Fruit fly (Drosophila melanogaster) whole organism, larva: Measurements from ENCODE around the gene CG2021.

ENCODE experiments used
- noc ChIP-seq: fragments of 200-800 bp; sonication (Bioruptor generic); optimal IDR thresholded peaks from 3 replicates; lab custom pipeline; 2019; ENCODE audit warnings: missing biosample characterization, mild to moderate bottlenecking, missing genetic modification characterization, moderate library complexity

The CG2021 gene

dm6 chr3L:1772593-1772992 is 4.6 kb downstream of the CG2021 start:
- no peak for TF ChIP-seq noc

- no peak for TF ChIP-seq noc
Measured at dm6 chr3L:1771658-1772057, 5.6 kb downstream of the CG2021 start, which contains the start of gene Dhc62B. Gene Dhc62B, minus strand, starts transcription at chr3L:1771758.

- TF ChIP-seq noc, result no peak
Measured at dm6 chr3L:1756143-1756542, 21.1 kb downstream of the CG2021 start, which contains the start of gene CG8001. Gene CG8001, plus strand, starts transcription at chr3L:1756159.

- TF ChIP-seq noc, result no peak
Measured at dm6 chr3L:1755458-1755984, 21.7 kb downstream of the CG2021 start, which contains the start of gene Cht2. Gene Cht2, minus strand, starts transcription at chr3L:1755934.

- no peak for TF ChIP-seq noc
Measured at dm6 chr3L:1754935-1755334, 22.3 kb downstream of the CG2021 start.

- TF ChIP-seq noc, result no peak
Measured at dm6 chr3L:1754262-1754661, 22.9 kb downstream of the CG2021 start.

- TF ChIP-seq noc, result no peak
Measured at dm6 chr3L:1748218-1748617, 29.0 kb downstream of the CG2021 start.

- TF ChIP-seq noc, result peak; percentile 95
Measured at dm6 chr3L:1746338-1747199, 30.6 kb downstream of the CG2021 start, which contains the start of gene CG13921. Gene CG13921, plus strand, starts transcription at chr3L:1746907.

DNA sequence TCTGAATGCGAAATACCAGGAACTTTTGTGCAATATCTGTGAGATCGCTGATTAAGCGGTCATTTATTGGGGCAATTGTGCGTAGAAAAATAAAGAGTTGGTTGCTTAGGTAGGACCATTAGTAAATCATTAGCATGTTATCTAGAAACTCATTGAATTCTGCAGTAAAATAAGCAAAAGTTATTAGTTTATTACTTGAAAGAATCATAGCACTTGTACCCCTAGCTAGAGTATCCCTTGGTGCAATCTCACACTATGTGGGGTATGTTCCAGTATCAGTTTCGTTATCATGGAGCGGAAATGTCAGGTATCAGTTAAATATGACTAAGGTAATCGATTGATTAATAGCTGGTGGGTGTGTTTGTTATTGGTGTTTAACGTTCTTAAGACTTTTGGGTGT is 31.8 kb downstream of the CG2021 start:
- peak; percentile 74 for TF ChIP-seq noc

DNA sequence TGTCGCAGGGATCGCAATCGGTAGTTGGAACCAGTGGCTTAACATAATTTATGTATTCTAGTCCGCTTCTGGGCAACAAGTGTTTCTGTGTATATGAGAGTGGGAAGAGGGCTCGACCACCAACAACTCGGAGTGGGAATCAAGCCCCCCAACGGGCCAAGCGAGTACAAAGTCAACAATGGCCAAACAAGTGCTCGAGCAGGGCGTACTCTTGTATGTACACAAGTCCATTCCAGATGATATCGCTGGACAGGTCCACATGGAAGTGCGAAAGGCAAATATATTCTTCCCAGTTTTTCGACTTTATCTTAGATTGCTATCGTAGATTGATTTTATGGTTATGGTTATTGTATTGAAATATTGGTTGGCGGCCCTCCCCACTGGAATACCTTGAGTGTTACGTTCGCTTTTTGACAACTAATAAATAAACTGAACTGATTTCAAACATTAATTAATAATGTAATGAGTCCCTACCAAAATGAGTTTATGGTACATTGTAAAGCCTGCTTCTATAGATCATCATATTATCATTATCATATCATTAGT is 34.6 kb downstream of the CG2021 start:
- TF ChIP-seq noc, result no peak

- peak; percentile 73 for TF ChIP-seq noc
Measured at dm6 chr3L:1741655-1742551, 35.3 kb downstream of the CG2021 start.

DNA sequence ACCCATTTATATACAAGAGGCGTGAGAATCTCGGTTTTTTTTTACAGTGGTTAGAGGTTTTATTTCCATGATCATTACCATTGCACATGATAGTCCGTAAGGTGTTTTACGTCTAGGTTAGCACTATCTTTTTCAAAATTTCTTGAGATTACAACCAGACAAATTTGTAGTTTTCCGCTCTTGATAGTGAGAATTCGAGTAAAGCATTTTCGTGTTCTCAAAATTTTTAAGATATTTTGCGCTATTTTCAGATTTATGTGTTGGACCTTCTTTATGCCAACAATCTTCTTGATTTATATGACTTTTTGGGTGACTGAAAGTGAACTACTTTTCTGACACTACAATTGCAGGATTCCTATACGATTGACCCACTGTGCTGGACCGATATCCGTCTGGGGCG is 36.1 kb downstream of the CG2021 start:
- no peak for TF ChIP-seq noc

DNA sequence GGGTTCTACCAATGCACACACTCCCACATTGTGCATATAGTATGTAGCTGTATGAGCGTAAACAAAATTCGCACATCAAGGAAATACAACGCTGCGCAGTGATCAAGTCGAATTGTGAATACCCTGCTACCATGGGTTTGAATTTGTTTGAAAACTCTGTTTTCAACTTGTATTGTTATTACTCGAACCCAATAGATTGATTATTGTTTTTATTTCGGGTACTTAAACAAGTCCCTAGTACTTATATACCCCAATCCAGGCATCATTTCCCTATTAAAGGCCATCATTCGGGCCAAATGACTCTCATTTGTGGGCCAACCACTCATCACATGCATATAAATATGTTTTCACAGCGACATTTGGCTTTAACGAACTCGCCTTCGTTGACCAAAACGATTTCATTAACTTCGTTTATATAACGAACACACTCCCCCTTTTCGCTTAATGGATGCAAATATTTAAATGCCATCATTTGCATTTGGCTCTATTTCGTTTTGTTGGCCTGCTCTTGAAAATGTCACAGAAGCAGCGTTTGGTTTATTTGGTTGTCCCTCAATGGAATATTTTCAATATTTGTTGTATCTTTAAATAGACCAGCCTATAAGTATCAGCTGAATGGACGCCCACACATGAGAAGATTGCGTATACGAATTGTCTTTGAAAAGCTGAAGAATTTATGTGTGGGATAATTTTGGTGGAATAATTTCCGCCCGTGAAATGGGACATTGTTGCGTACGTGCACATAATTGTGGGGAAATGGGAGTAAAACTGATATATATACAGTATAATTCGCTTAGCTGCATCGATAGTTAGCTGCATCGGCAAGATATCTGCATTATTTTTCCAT is 36.9 kb downstream of the CG2021 start:
- no peak for TF ChIP-seq noc

dm6 chr3L:1739522-1740128 is 37.6 kb downstream of the CG2021 start:
- TF ChIP-seq noc, result no peak
